Worm (Caenorhabditis elegans): ENCODE measurements around the gene chup-1.

The chup-1 gene

DNA sequence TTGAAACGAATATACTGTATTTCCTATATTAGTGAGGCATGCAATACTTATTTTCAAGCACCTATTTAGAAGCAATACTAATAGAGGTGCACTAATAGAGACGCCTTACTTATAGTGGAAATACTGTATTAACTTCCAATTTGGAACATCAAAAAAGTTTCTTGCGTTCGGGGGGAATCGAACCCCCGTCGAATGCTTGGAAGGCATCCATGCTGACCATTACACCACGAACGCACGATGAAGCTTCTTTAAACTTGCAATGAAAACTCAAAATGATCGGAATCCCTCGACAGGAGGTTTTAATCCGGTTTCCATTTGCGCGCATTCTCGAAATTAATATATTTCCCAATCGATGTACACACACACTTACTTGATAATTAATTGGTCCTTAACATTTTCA, 46.2 kb downstream of the chup-1 start:
- TF ChIP-seq nhr-12 (tag; optimal IDR thresholded peaks at IDR 0.05) (no peak), nhr-10 (tag; optimal IDR thresholded peaks at IDR 0.05) (no peak), skn-1 (tag; optimal IDR thresholded peaks at IDR 0.05) (no peak), nhr-6 (tag; optimal IDR thresholded peaks at IDR 0.05) (no peak), snpc-4 (tag; optimal IDR thresholded peaks at IDR 0.05) (no peak), fos-1 (tag; optimal IDR thresholded peaks at IDR 0.05) (no peak), lin-13 (GFP tag; optimal IDR thresholded peaks at IDR 0.05) (no peak)

DNA sequence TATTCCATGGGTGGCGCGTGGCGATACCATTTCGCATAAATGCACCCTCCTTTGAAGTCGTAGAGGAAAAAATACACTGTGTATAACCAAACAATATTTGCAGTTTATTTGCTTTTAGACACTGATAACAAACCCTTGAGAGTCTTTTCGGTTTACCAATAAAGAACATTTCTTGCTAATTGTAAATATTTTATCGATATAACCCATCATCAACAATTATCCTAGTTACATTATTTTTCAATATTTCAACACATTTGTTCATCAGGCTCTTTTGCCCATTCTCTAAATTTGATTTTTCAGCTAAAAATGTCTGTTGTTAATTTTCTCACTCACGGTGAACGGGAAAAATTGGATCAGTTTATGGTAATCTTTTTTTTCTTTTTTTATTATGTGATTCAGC, 52.0 kb downstream of the chup-1 start, which contains the start of gene ubc-23:
Gene ubc-23, plus strand, starts transcription at position 301 of the 400 bp plus-strand sequence.
- no peak for TF ChIP-seq Y55F3AM.14 (GFP tag; optimal IDR thresholded peaks at IDR 0.05)
- no peak for TF ChIP-seq R02D3.7 (tag; optimal IDR thresholded peaks at IDR 0.05)
- TF ChIP-seq ztf-4 (tag; optimal IDR thresholded peaks at IDR 0.05) = no peak
- TF ChIP-seq nhr-11 (tag; optimal IDR thresholded peaks at IDR 0.05) = no peak
- no peak for TF ChIP-seq nhr-6 (tag; optimal IDR thresholded peaks at IDR 0.05)
- no peak for TF ChIP-seq zag-1 (tag; optimal IDR thresholded peaks at IDR 0.05)
- TF ChIP-seq sem-4 (tag; optimal IDR thresholded peaks at IDR 0.05) = no peak

All from whole organism, L2 larva.